Fruit fly (Drosophila melanogaster): ENCODE results near the gene Eig71Ee.

Gene Eig71Ee

DNA sequence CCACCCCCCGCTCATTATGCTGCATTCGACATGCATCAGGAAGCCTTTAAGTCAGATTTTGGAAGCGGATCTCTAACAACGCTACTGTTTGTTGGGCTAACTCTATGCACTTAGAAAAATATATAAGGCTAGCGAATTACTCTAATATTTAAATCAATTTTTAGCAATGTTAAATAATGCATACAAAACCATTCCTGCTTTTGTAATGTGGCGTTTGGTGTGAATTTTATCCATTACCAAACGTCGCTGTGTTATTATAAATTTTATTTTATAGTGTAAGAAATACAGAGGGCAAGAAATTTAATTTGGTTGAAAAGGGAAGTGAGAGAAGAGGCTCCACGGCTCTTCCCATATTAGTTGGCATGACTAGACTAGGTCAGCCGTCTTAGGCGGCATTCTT lies 17.0 kb upstream of the Eig71Ee start (continued):
- TF ChIP-seq MESR4 (GFP tag; optimal IDR thresholded peaks at IDR 0.05) (no peak), Hsf (GFP tag; optimal IDR thresholded peaks at IDR 0.05) (peak; percentile 34), Doc3 (GFP tag; IDR thresholded peaks at IDR 0.05; ENCODE audit: partially characterized antibody) (no peak), sr (GFP tag; IDR thresholded peaks at IDR 0.05) (no peak), onecut (GFP tag; IDR thresholded peaks at IDR 0.05) (0 out of 2 replicates have a peak, but pooled peaks have one; percentile 11), CG10979 (tag; optimal IDR thresholded peaks at IDR 0.05) (peak; percentile 69), E2f2 (GFP tag; IDR thresholded peaks at IDR 0.05) (no peak), CG1603 (tag; optimal IDR thresholded peaks at IDR 0.05) (peak; percentile 29), Ets97D (GFP tag; optimal IDR thresholded peaks at IDR 0.05) (no peak), trh (GFP tag; optimal IDR thresholded peaks at IDR 0.05) (no peak)

DNA sequence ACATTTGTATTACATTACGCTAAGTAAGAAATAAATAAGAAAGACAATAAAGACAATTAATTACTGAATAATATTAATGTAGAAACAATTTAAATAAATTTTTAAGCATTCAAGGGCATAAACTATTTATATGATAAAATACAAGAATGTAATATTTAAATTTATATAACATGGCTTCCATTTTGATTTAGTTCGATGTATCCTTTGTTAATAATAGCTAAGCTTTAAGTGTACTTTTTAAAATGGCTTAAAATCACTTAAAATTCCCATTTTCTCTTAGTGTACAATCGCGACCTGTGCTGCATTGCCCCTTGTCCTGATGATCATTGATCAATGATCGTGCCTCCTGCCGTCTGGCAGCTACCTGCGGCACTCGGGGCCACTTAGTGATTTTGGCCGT lies 14.6 kb upstream of the Eig71Ee start:
- TF ChIP-seq ci (GFP tag; IDR thresholded peaks at IDR 0.05) (no peak), org-1 (GFP tag; optimal IDR thresholded peaks at IDR 0.05) (no peak), sens-2 (GFP tag; IDR thresholded peaks at IDR 0.05) (no peak), CG5180 (GFP tag; optimal IDR thresholded peaks at IDR 0.05) (no peak), CG10959 (GFP tag; IDR thresholded peaks at IDR 0.05) (peak; percentile 48; the same call in 1 of the 2 replicates), CG17385 (GFP tag; optimal IDR thresholded peaks at IDR 0.05) (no peak), CG11696 (GFP tag; IDR thresholded peaks at IDR 0.05) (no peak), CG15269 (tag; optimal IDR thresholded peaks at IDR 0.05) (no peak), prd (optimal IDR thresholded peaks at IDR 0.05) (no peak), prd (GFP tag; IDR thresholded peaks at IDR 0.05) (peak; percentile 40; the same call in 1 of the 3 replicates), bsh (GFP tag; optimal IDR thresholded peaks at IDR 0.05) (peak in 1 of 2 experiments; percentile 18), gem (tag; optimal IDR thresholded peaks at IDR 0.05) (peak; percentile 62), Nf-YB (GFP tag; optimal IDR thresholded peaks at IDR 0.05) (peak; percentile 5), Trl (optimal IDR thresholded peaks at IDR 0.05) (no peak), Trl (GFP tag; optimal IDR thresholded peaks at IDR 0.05) (no peak), zf30C (GFP tag; optimal IDR thresholded peaks at IDR 0.05) (peak; percentile 83), tio (GFP tag; optimal IDR thresholded peaks at IDR 0.05) (no peak), CG10979 (tag; optimal IDR thresholded peaks at IDR 0.05) (peak; percentile 76), exex (tag; optimal IDR thresholded peaks at IDR 0.05) (no peak), CG7556 (GFP tag; optimal IDR thresholded peaks at IDR 0.05) (peak; percentile 6), nerfin-1 (tag; optimal IDR thresholded peaks at IDR 0.05) (no peak), tll (GFP tag; optimal IDR thresholded peaks at IDR 0.05) (peak in 1 of 2 experiments; percentile 3), CG6689 (GFP tag; IDR thresholded peaks at IDR 0.05) (0 out of 2 replicates have a peak, but pooled peaks have one; percentile 13), trem (tag; optimal IDR thresholded peaks at IDR 0.05) (peak; percentile 8), az2 (GFP tag; optimal IDR thresholded peaks at IDR 0.05) (peak; percentile 12), lola (GFP tag; optimal IDR thresholded peaks at IDR 0.05) (peak in 1 of 3 experiments; percentile 86), CG3163 (GFP tag; optimal IDR thresholded peaks at IDR 0.05) (no peak), PHDP (tag; optimal IDR thresholded peaks at IDR 0.05) (no peak), D (optimal IDR thresholded peaks at IDR 0.05) (no peak), D (GFP tag; optimal IDR thresholded peaks at IDR 0.05) (peak; percentile 29), dmrt11E (tag; optimal IDR thresholded peaks at IDR 0.05) (peak; percentile 86), CG10267 (tag; optimal IDR thresholded peaks at IDR 0.05) (peak; percentile 62), CG8290 (GFP tag; optimal IDR thresholded peaks at IDR 0.05) (peak; percentile 8), CG8290 (tag; optimal IDR thresholded peaks at IDR 0.05) (no peak), CG15696 (tag; optimal IDR thresholded peaks at IDR 0.05) (peak; percentile 80), H15 (GFP tag; IDR thresholded peaks at IDR 0.05) (no peak), sug (tag; optimal IDR thresholded peaks at IDR 0.05) (no peak), vnd (GFP tag; IDR thresholded peaks at IDR 0.05; ENCODE audit: partially characterized antibody) (no peak), dm (GFP tag; optimal IDR thresholded peaks at IDR 0.05) (no peak), CG6813 (GFP tag; optimal IDR thresholded peaks at IDR 0.05) (peak; percentile 25), HLH3B (GFP tag; IDR thresholded peaks at IDR 0.05) (no peak)
